Fruit fly (Drosophila melanogaster): ENCODE data around the gene Grip71.

Grip71 gene

DNA sequence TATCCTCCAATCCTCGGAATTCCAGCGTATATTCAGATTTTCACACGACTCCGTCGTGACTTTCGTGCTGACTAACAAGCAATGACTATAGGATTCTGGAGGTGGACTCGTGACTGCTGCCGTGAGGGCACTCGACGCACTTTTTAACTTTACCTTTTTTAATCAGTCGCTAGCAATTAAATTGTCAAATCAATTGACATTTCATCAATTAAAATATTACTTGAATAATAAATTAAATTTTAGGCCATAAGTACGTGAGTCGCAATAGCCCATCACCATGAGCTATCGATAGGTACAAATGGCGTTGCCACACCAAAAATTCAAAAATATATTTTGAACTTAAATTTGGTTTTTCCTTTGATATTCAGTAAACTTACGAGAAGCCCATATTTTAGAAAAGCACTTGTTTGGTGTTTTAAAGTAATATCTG lies 3.0 kb upstream of the Grip71 start, which contains the start of gene Jwa (continued):
- TF ChIP-seq chinmo (GFP tag; IDR thresholded peaks at IDR 0.05; ENCODE audit: partially characterized antibody) = peak; percentile 94
- no peak for TF ChIP-seq yki (optimal IDR thresholded peaks at IDR 0.05)
- TF ChIP-seq corto (GFP tag; optimal IDR thresholded peaks at IDR 0.05) = peak; percentile 22
- TF ChIP-seq HLH54F (GFP tag; optimal IDR thresholded peaks at IDR 0.05) = peak; percentile 96
- TF ChIP-seq pita (GFP tag; optimal IDR thresholded peaks at IDR 0.05) = no peak
- TF ChIP-seq trem (tag; optimal IDR thresholded peaks at IDR 0.05) = peak; percentile 79
- peak; percentile 72 for TF ChIP-seq stwl (tag; optimal IDR thresholded peaks at IDR 0.05)
- TF ChIP-seq B-H1 (GFP tag; IDR thresholded peaks at IDR 0.05) = peak; percentile 80
- TF ChIP-seq cad (GFP tag; optimal IDR thresholded peaks at IDR 0.05) = no peak
- peak; percentile 84 for TF ChIP-seq Myb (GFP tag; optimal IDR thresholded peaks at IDR 0.05)
- peak; percentile 88 for TF ChIP-seq ham (GFP tag; IDR thresholded peaks at IDR 0.05)
- peak; percentile 39 for TF ChIP-seq tap (tag; optimal IDR thresholded peaks at IDR 0.05)
- TF ChIP-seq bab2 (GFP tag; optimal IDR thresholded peaks at IDR 0.05) = peak; percentile 96
- no peak for TF ChIP-seq TFAM (GFP tag; optimal IDR thresholded peaks at IDR 0.05)
- TF ChIP-seq fd96Cb (tag; optimal IDR thresholded peaks at IDR 0.05) = peak; percentile 87
- peak; percentile 67 for TF ChIP-seq CG3995 (GFP tag; optimal IDR thresholded peaks at IDR 0.05)
- peak; percentile 90 for TF ChIP-seq CG11456 (GFP tag; IDR thresholded peaks at IDR 0.05)
- peak; percentile 89 for TF ChIP-seq CG17829 (tag; optimal IDR thresholded peaks at IDR 0.05)
- peak; percentile 80 for TF ChIP-seq wor (GFP tag; IDR thresholded peaks at IDR 0.05)
- TF ChIP-seq Hr3 (GFP tag; optimal IDR thresholded peaks at IDR 0.05) = peak; percentile 98
- TF ChIP-seq her (GFP tag; optimal IDR thresholded peaks at IDR 0.05) = peak; percentile 61
- TF ChIP-seq CG2120 (GFP tag; optimal IDR thresholded peaks at IDR 0.05) = peak; percentile 99
- peak; percentile 81 for TF ChIP-seq CG7357 (GFP tag; IDR thresholded peaks at IDR 0.05)
- TF ChIP-seq Adf1 (GFP tag; IDR thresholded peaks at IDR 0.05) = peak; percentile 72
- peak; percentile 70; the same call in 2 of the 3 replicates for TF ChIP-seq CG6175 (GFP tag; IDR thresholded peaks at IDR 0.05)
- TF ChIP-seq CG33213 (GFP tag; optimal IDR thresholded peaks at IDR 0.05) = peak; percentile 87
- peak; percentile 70 for TF ChIP-seq Fer2 (tag; optimal IDR thresholded peaks at IDR 0.05)
- peak; percentile 63 for TF ChIP-seq aop (GFP tag; IDR thresholded peaks at IDR 0.05)
- peak; percentile 98 for TF ChIP-seq CG9932 (GFP tag; IDR thresholded peaks at IDR 0.05)
- TF ChIP-seq Gug (GFP tag; IDR thresholded peaks at IDR 0.05) = peak; percentile 94
- TF ChIP-seq Bteb2 (GFP tag; optimal IDR thresholded peaks at IDR 0.05) = peak; percentile 94
- peak; percentile 82 for TF ChIP-seq E2f1 (GFP tag; IDR thresholded peaks at IDR 0.05)
- TF ChIP-seq az2 (GFP tag; optimal IDR thresholded peaks at IDR 0.05) = peak; percentile 98
- TF ChIP-seq CG18599 (GFP tag; optimal IDR thresholded peaks at IDR 0.05) = peak; percentile 78
- peak; percentile 72 for TF ChIP-seq Gsc (GFP tag; IDR thresholded peaks at IDR 0.05)
- peak; percentile 89 for TF ChIP-seq CG3407 (GFP tag; optimal IDR thresholded peaks at IDR 0.05)
- peak; percentile 46 for TF ChIP-seq CG17912 (GFP tag; optimal IDR thresholded peaks at IDR 0.05)
- TF ChIP-seq Hr51 (GFP tag; optimal IDR thresholded peaks at IDR 0.05) = peak; percentile 86 to 90
- no peak for TF ChIP-seq Kr (GFP tag; optimal IDR thresholded peaks at IDR 0.05)
- TF ChIP-seq ash1 (GFP tag; optimal IDR thresholded peaks at IDR 0.05) = no peak
- TF ChIP-seq Doc3 (GFP tag; IDR thresholded peaks at IDR 0.05; ENCODE audit: partially characterized antibody) = peak; percentile 100
- TF ChIP-seq Lim3 (GFP tag; IDR thresholded peaks at IDR 0.05) = peak; percentile 65
- no peak for TF ChIP-seq pan (optimal IDR thresholded peaks at IDR 0.05)
- peak in 1 of 2 experiments; percentile 87 for TF ChIP-seq pan (GFP tag; optimal IDR thresholded peaks at IDR 0.05 in 1 of 2, IDR thresholded peaks at IDR 0.05 in 1 of 2)
- TF ChIP-seq fu2 (GFP tag; optimal IDR thresholded peaks at IDR 0.05) = peak; percentile 93
- peak; percentile 74 for TF ChIP-seq Nf-YC (tag; optimal IDR thresholded peaks at IDR 0.05)
- TF ChIP-seq CG3065 (GFP tag; optimal IDR thresholded peaks at IDR 0.05) = peak; percentile 79
- TF ChIP-seq CG10147 (GFP tag; optimal IDR thresholded peaks at IDR 0.05) = peak; percentile 53
- peak; percentile 91 for TF ChIP-seq ranshi (GFP tag; IDR thresholded peaks at IDR 0.05)
- TF ChIP-seq vvl (GFP tag; IDR thresholded peaks at IDR 0.05) = peak; percentile 93
- TF ChIP-seq CG10431 (GFP tag; optimal IDR thresholded peaks at IDR 0.05) = peak; percentile 52
- TF ChIP-seq D (optimal IDR thresholded peaks at IDR 0.05) = no peak
- peak; percentile 80 for TF ChIP-seq D (GFP tag; optimal IDR thresholded peaks at IDR 0.05)
